Worm (Caenorhabditis elegans) whole organism, early embryonic: Measurements from ENCODE around the gene K07F5.22.

Experiments used
- B0310.2 ChIP-seq: sonication (generic microtip); optimal IDR thresholded peaks from 2 replicates; lab custom pipeline; 2016; ENCODE audit warnings: mild to moderate bottlenecking, missing genetic modification characterization, missing compliant biosample characterization
- F13C5.2 ChIP-seq: sonication (generic microtip); optimal IDR thresholded peaks from 2 replicates; lab custom pipeline; 2017; ENCODE audit warnings: mild to moderate bottlenecking, missing genetic modification characterization, inconsistent platforms, missing compliant biosample characterization
- aly-1 ChIP-seq: sonication (generic microtip); optimal IDR thresholded peaks from 2 replicates; lab custom pipeline; 2016; ENCODE audit warnings: missing genetic modification characterization, missing compliant biosample characterization
- ama-1 ChIP-seq: fragments of 150-350 bp; optimal IDR thresholded peaks from 2 replicates; lab custom pipeline; 2014
- ceh-13 ChIP-seq: fragments of 200-800 bp; sonication (Bioruptor generic); optimal IDR thresholded peaks from 2 replicates; lab custom pipeline; 2018; ENCODE audit warnings: mild to moderate bottlenecking, missing genetic modification characterization, missing compliant biosample characterization
- ceh-36 ChIP-seq: sonication (generic microtip); optimal IDR thresholded peaks from 2 replicates; lab custom pipeline; 2016; ENCODE audit warnings: missing genetic modification characterization, inconsistent platforms, missing compliant biosample characterization
- ets-7 ChIP-seq: sonication (generic microtip); optimal IDR thresholded peaks from 2 replicates; lab custom pipeline; 2016; ENCODE audit warnings: missing genotype, missing genetic modification characterization, missing compliant biosample characterization
- flt-1 ChIP-seq: fragments of 200-800 bp; sonication (Bioruptor generic); IDR thresholded peaks from 2 replicates; pipeline ENCODE4 v1.3.6; 2022; ENCODE audit warnings: missing genetic modification characterization, missing compliant biosample characterization
- hmbx-1 ChIP-seq: sonication (generic microtip); optimal IDR thresholded peaks from 2 replicates; lab custom pipeline; 2016; ENCODE audit warnings: mild to moderate bottlenecking, missing genetic modification characterization, missing compliant biosample characterization
- hmg-4 ChIP-seq: fragments of 200-800 bp; sonication (Bioruptor generic); optimal IDR thresholded peaks from 2 replicates; lab custom pipeline; 2018; ENCODE audit warnings: mild to moderate bottlenecking, missing genetic modification characterization, missing compliant biosample characterization
- hnd-1 ChIP-seq: sonication (generic microtip); optimal IDR thresholded peaks from 2 replicates; lab custom pipeline; 2016; ENCODE audit warnings: missing genetic modification characterization, missing compliant biosample characterization
- pes-1 ChIP-seq: fragments of 200-800 bp; sonication (Bioruptor generic); IDR thresholded peaks from 2 replicates; pipeline ENCODE4 v1.3.6; 2022; ENCODE audit warnings: missing genetic modification reagents, missing genetic modification characterization, missing compliant biosample characterization
- scrt-1 ChIP-seq: fragments of 200-800 bp; sonication (Bioruptor generic); IDR thresholded peaks from 2 replicates; pipeline ENCODE4 v1.3.6; 2022; ENCODE audit warnings: missing genetic modification characterization, missing compliant biosample characterization
- sea-1 ChIP-seq: fragments of 200-800 bp; sonication (Bioruptor generic); conservative IDR thresholded peaks from 2 replicates; pipeline ENCODE4 v1.3.6; 2022; ENCODE audit warnings: missing genetic modification characterization, missing compliant biosample characterization
- tbx-11 ChIP-seq: fragments of 200-800 bp; sonication (Bioruptor generic); IDR thresholded peaks from 2 replicates; pipeline ENCODE4 v1.3.6; 2022; ENCODE audit warnings: missing genetic modification characterization, missing compliant biosample characterization
- tbx-37 ChIP-seq: fragments of 200-800 bp; sonication (Bioruptor generic); conservative IDR thresholded peaks from 2 replicates; pipeline ENCODE4 v1.3.6; 2022; ENCODE audit warnings: missing genetic modification reagents, missing genetic modification characterization, missing compliant biosample characterization
- tra-4 ChIP-seq: sonication (generic microtip); optimal IDR thresholded peaks from 2 replicates; lab custom pipeline; 2017; ENCODE audit warnings: missing genetic modification characterization, missing compliant biosample characterization

The K07F5.22 gene

ce11 chrIV:9869344-9869743, 4.5 kb downstream of the K07F5.22 start:
- no peak for TF ChIP-seq flt-1 (GFP tag; lab: Robert Waterston, UW)
- no peak for TF ChIP-seq hmbx-1 (tag; lab: Kevin White, UChicago)
- TF ChIP-seq aly-1 (tag; lab: Kevin White, UChicago) = no peak

ce11 chrIV:9872210-9872609, 7.3 kb downstream of the K07F5.22 start:
- no peak for TF ChIP-seq F13C5.2 (tag; lab: Kevin White, UChicago)
- TF ChIP-seq ets-7 (tag; lab: Kevin White, UChicago) = no peak
- no peak for TF ChIP-seq flt-1 (GFP tag; lab: Robert Waterston, UW)
- no peak for TF ChIP-seq tbx-37 (GFP tag; lab: Robert Waterston, UW)
- no peak for TF ChIP-seq ama-1 (lab: Kevin White, UChicago)
- TF ChIP-seq tbx-11 (GFP tag; lab: Robert Waterston, UW) = no peak
- TF ChIP-seq ceh-13 = no peak
- TF ChIP-seq sea-1 (GFP tag; lab: Robert Waterston, UW) = no peak
- TF ChIP-seq hmg-4 = no peak
- TF ChIP-seq pes-1 = no peak
- no peak for TF ChIP-seq aly-1 (tag; lab: Kevin White, UChicago)
- TF ChIP-seq hnd-1 = no peak
- no peak for TF ChIP-seq hmbx-1 (tag; lab: Kevin White, UChicago)

ce11 chrIV:9872786-9873185, 7.9 kb downstream of the K07F5.22 start:
- TF ChIP-seq sea-1 (GFP tag; lab: Robert Waterston, UW) (no peak), flt-1 (GFP tag; lab: Robert Waterston, UW) (no peak), hnd-1 (no peak), ama-1 (lab: Kevin White, UChicago) (no peak), ceh-13 (no peak), tra-4 (tag; lab: Kevin White, UChicago) (no peak), tbx-11 (GFP tag; lab: Robert Waterston, UW) (no peak), tbx-37 (GFP tag; lab: Robert Waterston, UW) (no peak), hmg-4 (no peak), ceh-36 (no peak), ets-7 (tag; lab: Kevin White, UChicago) (no peak), B0310.2 (no peak), aly-1 (tag; lab: Kevin White, UChicago) (no peak), hmbx-1 (tag; lab: Kevin White, UChicago) (no peak)

- TF ChIP-seq sea-1 (GFP tag; lab: Robert Waterston, UW) = no peak
- no peak for TF ChIP-seq hnd-1
- TF ChIP-seq hmg-4 = no peak
- no peak for TF ChIP-seq tra-4 (tag; lab: Kevin White, UChicago)
- TF ChIP-seq ceh-36 = no peak
- no peak for TF ChIP-seq ceh-13
- TF ChIP-seq flt-1 (GFP tag; lab: Robert Waterston, UW) = no peak
- TF ChIP-seq scrt-1 = no peak
- TF ChIP-seq tbx-11 (GFP tag; lab: Robert Waterston, UW) = no peak
- no peak for TF ChIP-seq B0310.2
- TF ChIP-seq F13C5.2 (tag; lab: Kevin White, UChicago) = no peak
- TF ChIP-seq hmbx-1 (tag; lab: Kevin White, UChicago) = no peak
- TF ChIP-seq ama-1 (lab: Kevin White, UChicago) = no peak
- TF ChIP-seq pes-1 = no peak
These were observed 9.0 kb downstream of the K07F5.22 start for ce11 chrIV:9873837-9874236.

ce11 chrIV:9875646-9876045, 10.8 kb downstream of the K07F5.22 start:
- no peak for TF ChIP-seq tra-4 (tag; lab: Kevin White, UChicago)

- no peak for TF ChIP-seq scrt-1
These were observed 14.1 kb downstream of the K07F5.22 start, which contains the start of gene nhr-4 for ce11 chrIV:9878893-9879379. Gene nhr-4, plus strand, starts transcription at chrIV:9879329.

ce11 chrIV:9884257-9884656, 19.4 kb downstream of the K07F5.22 start, which contains the start of the genes prp-18 and mccc-1:
Gene prp-18, minus strand, starts transcription at chrIV:9884383.
Gene mccc-1, plus strand, starts transcription at chrIV:9884570.
- TF ChIP-seq hnd-1 = no peak
- no peak for TF ChIP-seq sea-1 (GFP tag; lab: Robert Waterston, UW)
- TF ChIP-seq tbx-37 (GFP tag; lab: Robert Waterston, UW) = no peak
- TF ChIP-seq ceh-13 = no peak
- TF ChIP-seq B0310.2 = no peak
- TF ChIP-seq flt-1 (GFP tag; lab: Robert Waterston, UW) = no peak
- no peak for TF ChIP-seq ets-7 (tag; lab: Kevin White, UChicago)
- no peak for TF ChIP-seq hmbx-1 (tag; lab: Kevin White, UChicago)
- no peak for TF ChIP-seq F13C5.2 (tag; lab: Kevin White, UChicago)
- TF ChIP-seq aly-1 (tag; lab: Kevin White, UChicago) = no peak
- no peak for TF ChIP-seq pes-1
- no peak for TF ChIP-seq ama-1 (lab: Kevin White, UChicago)
- no peak for TF ChIP-seq ceh-36
- TF ChIP-seq tra-4 (tag; lab: Kevin White, UChicago) = no peak
- TF ChIP-seq scrt-1 = no peak
- no peak for TF ChIP-seq tbx-11 (GFP tag; lab: Robert Waterston, UW)
- no peak for TF ChIP-seq hmg-4

ce11 chrIV:9889857-9890256, 25.0 kb downstream of the K07F5.22 start, which contains the start of gene ttbk-3:
Gene ttbk-3, minus strand, starts transcription at chrIV:9889957.
- no peak for TF ChIP-seq flt-1 (GFP tag; lab: Robert Waterston, UW)
- no peak for TF ChIP-seq sea-1 (GFP tag; lab: Robert Waterston, UW)
- TF ChIP-seq tbx-11 (GFP tag; lab: Robert Waterston, UW) = no peak
- no peak for TF ChIP-seq ceh-13
- no peak for TF ChIP-seq tra-4 (tag; lab: Kevin White, UChicago)
- TF ChIP-seq scrt-1 = no peak
- TF ChIP-seq hnd-1 = no peak
- no peak for TF ChIP-seq B0310.2
